Fruit fly (Drosophila melanogaster): Measurements from ENCODE around the gene CG14974.

The CG14974 gene

dm6 chr3L:3632500-3633183 lies 11.8 kb upstream of the CG14974 start (continued):
- TF ChIP-seq sim (GFP tag; IDR thresholded peaks at IDR 0.05) (0 out of 2 replicates have a peak, but pooled peaks have one; percentile 36), Mrtf (GFP tag; IDR thresholded peaks at IDR 0.05) (peak; percentile 85), ken (GFP tag; IDR thresholded peaks at IDR 0.05) (peak; percentile 85), lmd (GFP tag; IDR thresholded peaks at IDR 0.05) (peak; percentile 94), CG10209 (GFP tag; optimal IDR thresholded peaks at IDR 0.05) (peak; percentile 90), Optix (GFP tag; IDR thresholded peaks at IDR 0.05) (peak; percentile 82), jigr1 (GFP tag; IDR thresholded peaks at IDR 0.05) (peak; percentile 79; the same call in 1 of the 3 replicates), Oaz (GFP tag; IDR thresholded peaks at IDR 0.05) (peak; percentile 88), Hr51 (GFP tag; optimal IDR thresholded peaks at IDR 0.05) (peak in 1 of 2 experiments; percentile 90), CG6791 (GFP tag; IDR thresholded peaks at IDR 0.05; ENCODE audit: partially characterized antibody) (no peak), cas (GFP tag; IDR thresholded peaks at IDR 0.05) (peak; percentile 67), CG6813 (GFP tag; optimal IDR thresholded peaks at IDR 0.05) (peak; percentile 65), CG14441 (GFP tag; IDR thresholded peaks at IDR 0.05) (peak; percentile 85), D19A (tag; optimal IDR thresholded peaks at IDR 0.05) (peak; percentile 41), CG11456 (GFP tag; IDR thresholded peaks at IDR 0.05) (peak; percentile 87), dysf (GFP tag; IDR thresholded peaks at IDR 0.05) (peak; percentile 93), Doc3 (GFP tag; IDR thresholded peaks at IDR 0.05; ENCODE audit: partially characterized antibody) (no peak), Abd-B (GFP tag; optimal IDR thresholded peaks at IDR 0.05) (peak; percentile 87), trem (tag; optimal IDR thresholded peaks at IDR 0.05) (no peak), row (GFP tag; IDR thresholded peaks at IDR 0.05) (peak; percentile 97), CG2678 (tag; optimal IDR thresholded peaks at IDR 0.05) (peak; percentile 87), CG4707 (GFP tag; optimal IDR thresholded peaks at IDR 0.05) (no peak), B-H2 (GFP tag; optimal IDR thresholded peaks at IDR 0.05) (peak; percentile 45), CG1832 (GFP tag; optimal IDR thresholded peaks at IDR 0.05) (peak; percentile 9), CG8478 (optimal IDR thresholded peaks at IDR 0.05) (no peak), insv (GFP tag; optimal IDR thresholded peaks at IDR 0.05) (peak in 1 of 2 experiments; percentile 34), CG5245 (GFP tag; optimal IDR thresholded peaks at IDR 0.05) (peak; percentile 43), Lpt (GFP tag; optimal IDR thresholded peaks at IDR 0.05) (no peak), h (optimal IDR thresholded peaks at IDR 0.05) (no peak), dan (GFP tag; IDR thresholded peaks at IDR 0.05) (no peak; the same call in 1 of the 2 replicates), CG32772 (GFP tag; IDR thresholded peaks at IDR 0.05) (peak; percentile 77), Tbp (GFP tag; optimal IDR thresholded peaks at IDR 0.05) (no peak), yki (optimal IDR thresholded peaks at IDR 0.05) (no peak), B-H1 (GFP tag; IDR thresholded peaks at IDR 0.05) (peak; percentile 79), CG2889 (GFP tag; IDR thresholded peaks at IDR 0.05) (peak; percentile 84), Usf (GFP tag; optimal IDR thresholded peaks at IDR 0.05) (peak; percentile 61), MESR4 (GFP tag; optimal IDR thresholded peaks at IDR 0.05) (no peak), CG14860 (GFP tag; IDR thresholded peaks at IDR 0.05; ENCODE audit: partially characterized antibody) (no peak), Xrp1 (GFP tag; IDR thresholded peaks at IDR 0.05) (peak; percentile 87), Bdp1 (GFP tag; optimal IDR thresholded peaks at IDR 0.05) (no peak), ERR (GFP tag; optimal IDR thresholded peaks at IDR 0.05) (no peak), dpn (GFP tag; optimal IDR thresholded peaks at IDR 0.05) (peak; percentile 40 to 87), Vsx1 (GFP tag; optimal IDR thresholded peaks at IDR 0.05) (peak; percentile 59), ac (GFP tag; optimal IDR thresholded peaks at IDR 0.05) (no peak), Aef1 (GFP tag; IDR thresholded peaks at IDR 0.05) (peak; percentile 89), esg (GFP tag; conservative IDR thresholded peaks at IDR 0.05) (peak; percentile 92), Hand (GFP tag; optimal IDR thresholded peaks at IDR 0.05) (peak; percentile 76), gcm (GFP tag; optimal IDR thresholded peaks at IDR 0.05) (peak; percentile 53), Dp (GFP tag; optimal IDR thresholded peaks at IDR 0.05) (no peak), CG13894 (tag; optimal IDR thresholded peaks at IDR 0.05) (peak; percentile 32), MTF-1 (GFP tag; optimal IDR thresholded peaks at IDR 0.05; ENCODE audit: borderline replicate concordance) (no peak)

Data from whole organism, embryonic.